Worm (Caenorhabditis elegans) whole organism, midembryonic: ENCODE results near the gene cwp-1.

Experiments
- T22C8.4 ChIP-seq: fragments of 200-800 bp; sonication (Bioruptor generic); IDR thresholded peaks from 2 replicates; pipeline ENCODE4 v1.3.6; 2022; ENCODE audit warnings: missing genetic modification characterization, missing compliant biosample characterization
- cog-1 ChIP-seq: sonication (generic microtip); optimal IDR thresholded peaks from 2 replicates; lab custom pipeline; 2016; ENCODE audit warnings: missing genetic modification characterization, missing compliant biosample characterization
- flt-1 ChIP-seq: fragments of 200-800 bp; sonication (Bioruptor generic); IDR thresholded peaks from 2 replicates; pipeline ENCODE4 v1.3.6; 2022; ENCODE audit warnings: missing genetic modification characterization, missing compliant biosample characterization
- klf-2 ChIP-seq: fragments of 200-800 bp; sonication (Bioruptor generic); conservative IDR thresholded peaks from 2 replicates; pipeline ENCODE4 v1.3.6; 2022; ENCODE audit warnings: missing genetic modification reagents, missing genetic modification characterization, missing compliant biosample characterization
- med-1 ChIP-seq: sonication (generic microtip); optimal IDR thresholded peaks from 2 replicates; lab custom pipeline; 2017; ENCODE audit warnings: missing genetic modification characterization, mild to moderate bottlenecking, missing compliant biosample characterization, antibody characterized with exemption, missing genetic modification reagents; ENCODE audit not compliant: insufficient read depth
- ref-1 ChIP-seq: fragments of 200-800 bp; sonication (Bioruptor generic); conservative IDR thresholded peaks from 2 replicates; pipeline ENCODE4 v1.3.6; 2022; ENCODE audit warnings: missing genetic modification reagents, missing genetic modification characterization, missing compliant biosample characterization

ce11 chrV:4794308-4794707 is 46.8 kb downstream of the cwp-1 start, which contains the start of gene R02F11.2:
- no peak for TF ChIP-seq flt-1
- TF ChIP-seq med-1 (GFP tag; lab: Kevin White, UChicago), result no peak
- TF ChIP-seq ref-1 (GFP tag; lab: Robert Waterston, UW), result no peak
- TF ChIP-seq T22C8.4 (GFP tag; lab: Robert Waterston, UW), result no peak
- TF ChIP-seq klf-2, result no peak
- TF ChIP-seq cog-1 (tag; lab: Kevin White, UChicago), result no peak
